Worm (Caenorhabditis elegans): ENCODE measurements around the gene Y17D7B.3.

- TF ChIP-seq nhr-237 (tag; optimal IDR thresholded peaks at IDR 0.05) (no peak), elt-1 (tag; optimal IDR thresholded peaks at IDR 0.05; ENCODE audit: borderline replicate concordance, insufficient read depth) (no peak), lsy-2 (tag; optimal IDR thresholded peaks at IDR 0.05) (no peak), elt-3 (tag; optimal IDR thresholded peaks at IDR 0.05) (no peak), mab-5 (tag; optimal IDR thresholded peaks at IDR 0.05) (no peak), snpc-4 (tag; optimal IDR thresholded peaks at IDR 0.05) (no peak), nhr-76 (tag; optimal IDR thresholded peaks at IDR 0.05) (no peak), ces-1 (GFP tag; optimal IDR thresholded peaks at IDR 0.05) (no peak), unc-62 (GFP tag; optimal IDR thresholded peaks at IDR 0.05) (no peak), nhr-2 (tag; optimal IDR thresholded peaks at IDR 0.05) (no peak), mep-1 (tag; optimal IDR thresholded peaks at IDR 0.05) (no peak), lin-13 (tag; optimal IDR thresholded peaks at IDR 0.05) (no peak), hlh-1 (tag; optimal IDR thresholded peaks at IDR 0.05) (no peak)
Observed at ce11 chrV:18819643-18820042, 33.0 kb upstream of the Y17D7B.3 start, which contains the start of gene ncs-5.

Data from whole organism, mixed stage, embryonic.